Worm (Caenorhabditis elegans) whole organism, L1 larva: ENCODE measurements around the gene B0252.8.

Experiments
- C04F5.9 ChIP-seq: sonication (generic microtip); optimal IDR thresholded peaks from 2 replicates; lab custom pipeline; 2016; ENCODE audit warnings: missing genetic modification characterization, missing compliant biosample characterization
- C16A3.4 ChIP-seq: fragments of 150-350 bp; optimal IDR thresholded peaks from 2 replicates; lab custom pipeline; 2014; ENCODE audit warnings: missing biosample characterization, missing genetic modification characterization
- F16B12.6 ChIP-seq: fragments of 150-350 bp; optimal IDR thresholded peaks from 2 replicates; lab custom pipeline; 2014; ENCODE audit warnings: missing biosample characterization, missing genetic modification characterization
- alr-1 ChIP-seq: fragments of 200-800 bp; sonication (Bioruptor generic); optimal IDR thresholded peaks from 2 replicates; lab custom pipeline; 2018; ENCODE audit warnings: borderline replicate concordance, mild to moderate bottlenecking, missing genetic modification characterization, missing compliant biosample characterization
- ama-1 ChIP-seq: fragments of 150-350 bp; optimal IDR thresholded peaks from 2 replicates; lab custom pipeline; 2014
- blmp-1 ChIP-seq: fragments of 150-350 bp; optimal IDR thresholded peaks from 2 replicates; lab custom pipeline; 2014; ENCODE audit warnings: missing biosample characterization, missing genetic modification characterization
- ceh-8 ChIP-seq: fragments of 200-800 bp; sonication (Bioruptor generic); optimal IDR thresholded peaks from 2 replicates; lab custom pipeline; 2018; ENCODE audit warnings: mild to moderate bottlenecking, missing genetic modification characterization, moderate library complexity, missing compliant biosample characterization
- ceh-82 ChIP-seq, 3 experiments: fragments of 150-350 bp in 1 of 3; sonication (generic microtip) in 2 of 3; optimal IDR thresholded peaks; 2 replicates each; lab custom pipeline; 2014 to 2017; ENCODE audit warnings: missing biosample characterization in 3 of 3, missing genetic modification characterization in 3 of 3
- ceh-88 ChIP-seq: fragments of 200-800 bp; sonication (Bioruptor generic); IDR thresholded peaks from 2 replicates; pipeline ENCODE4 v1.3.6; 2022; ENCODE audit warnings: missing genetic modification characterization, missing compliant biosample characterization
- ceh-90 ChIP-seq: sonication (generic microtip); optimal IDR thresholded peaks from 2 replicates; lab custom pipeline; 2016; ENCODE audit warnings: missing genetic modification characterization, missing compliant biosample characterization
- ces-1 ChIP-seq: fragments of 150-350 bp; optimal IDR thresholded peaks from 2 replicates; lab custom pipeline; 2014; ENCODE audit warnings: missing biosample characterization, missing genetic modification reagents, missing genetic modification characterization
- dpl-1 ChIP-seq, 3 experiments: fragments of 150-350 bp in 2 of 3; sonication (generic microtip) in 1 of 3; optimal IDR thresholded peaks; 2 replicates each; lab custom pipeline; 2014 to 2017; ENCODE audit warnings: missing biosample characterization in 3 of 3, missing genetic modification characterization in 3 of 3, missing genetic modification reagents in 3 of 3
- efl-1 ChIP-seq, 4 experiments: fragments of 150-350 bp; optimal IDR thresholded peaks in 3 of 4; peaks in 1 of 4; 1 replicate in 1 of 4; 2 replicates in 3 of 4; lab custom pipeline; 2014; ENCODE audit warnings: missing biosample characterization in 2 of 4, missing genetic modification characterization in 2 of 4, missing genetic modification reagents in 2 of 4
- efl-3 ChIP-seq: fragments of 200-800 bp; sonication (Bioruptor generic); optimal IDR thresholded peaks from 2 replicates; lab custom pipeline; 2018; ENCODE audit warnings: mild to moderate bottlenecking, missing genetic modification characterization, missing compliant biosample characterization
- egl-13 ChIP-seq: sonication (generic microtip); optimal IDR thresholded peaks from 2 replicates; lab custom pipeline; 2016; ENCODE audit warnings: missing genotype, missing genetic modification reagents, missing genetic modification characterization, missing compliant biosample characterization
- elt-2 ChIP-seq: sonication (generic microtip); optimal IDR thresholded peaks from 2 replicates; lab custom pipeline; 2016; ENCODE audit warnings: missing genetic modification characterization, mild to moderate bottlenecking, inconsistent platforms, missing compliant biosample characterization, missing genetic modification reagents
- fkh-10 ChIP-seq: sonication (generic microtip); optimal IDR thresholded peaks from 2 replicates; lab custom pipeline; 2017; ENCODE audit warnings: missing biosample characterization, missing genetic modification reagents, missing genetic modification characterization
- fkh-8 ChIP-seq: sonication (generic microtip); optimal IDR thresholded peaks from 2 replicates; lab custom pipeline; 2016; ENCODE audit warnings: mild to moderate bottlenecking, missing genetic modification characterization, missing compliant biosample characterization
- grh-1 ChIP-seq: fragments of 200-800 bp; sonication (Bioruptor generic); IDR thresholded peaks from 2 replicates; pipeline ENCODE4 v1.3.6; 2022; ENCODE audit warnings: missing genetic modification reagents, missing genetic modification characterization, missing compliant biosample characterization
- hpl-2 ChIP-seq: fragments of 150-350 bp; optimal IDR thresholded peaks from 2 replicates; lab custom pipeline; 2014; ENCODE audit warnings: missing biosample characterization, missing genetic modification reagents, missing genetic modification characterization
- irx-1 ChIP-seq: sonication (generic microtip); optimal IDR thresholded peaks from 2 replicates; lab custom pipeline; 2016; ENCODE audit warnings: missing genetic modification characterization, missing compliant biosample characterization
- isw-1 ChIP-seq: fragments of 200-800 bp; sonication (Bioruptor generic); IDR thresholded peaks from 2 replicates; pipeline ENCODE4 v1.3.6; 2022; ENCODE audit warnings: missing genetic modification characterization, missing compliant biosample characterization
- lin-13 ChIP-seq: fragments of 150-350 bp; optimal IDR thresholded peaks from 2 replicates; lab custom pipeline; 2014; ENCODE audit warnings: missing biosample characterization, missing genetic modification reagents, missing genetic modification characterization
- lin-35 ChIP-seq, 2 experiments: fragments of 150-350 bp; optimal IDR thresholded peaks; 2 replicates each; lab custom pipeline; 2014; ENCODE audit warnings: missing biosample characterization in 2 of 2, missing genetic modification characterization in 2 of 2, missing genetic modification reagents in 2 of 2
- lir-3 ChIP-seq: sonication (generic microtip); optimal IDR thresholded peaks from 2 replicates; lab custom pipeline; 2016; ENCODE audit warnings: mild to moderate bottlenecking, missing genetic modification characterization, moderate library complexity, missing compliant biosample characterization; ENCODE audit not compliant: poor library complexity
- mdl-1 ChIP-seq, 2 experiments: fragments of 150-350 bp; optimal IDR thresholded peaks; 2 replicates each; lab custom pipeline; 2014 to 2017; ENCODE audit warnings: missing biosample characterization in 2 of 2, missing genetic modification characterization in 2 of 2, inconsistent platforms in 1 of 2
- mep-1 ChIP-seq: fragments of 150-350 bp; optimal IDR thresholded peaks from 2 replicates; lab custom pipeline; 2014; ENCODE audit warnings: missing biosample characterization, missing genetic modification characterization
- nhr-11 ChIP-seq: fragments of 150-350 bp; optimal IDR thresholded peaks from 2 replicates; lab custom pipeline; 2014; ENCODE audit warnings: missing biosample characterization, missing genetic modification characterization
- nhr-12 ChIP-seq: sonication (generic microtip); optimal IDR thresholded peaks from 2 replicates; lab custom pipeline; 2017; ENCODE audit warnings: missing biosample characterization, missing genetic modification characterization
- nhr-19 ChIP-seq: fragments of 200-800 bp; sonication (Bioruptor generic); conservative IDR thresholded peaks from 2 replicates; pipeline ENCODE4 v1.3.6; 2022; ENCODE audit warnings: missing genetic modification characterization, missing compliant biosample characterization
- nhr-20 ChIP-seq: sonication (generic microtip); optimal IDR thresholded peaks from 2 replicates; lab custom pipeline; 2016; ENCODE audit warnings: mild to moderate bottlenecking, missing genetic modification characterization, missing compliant biosample characterization
- nhr-237 ChIP-seq: fragments of 150-350 bp; optimal IDR thresholded peaks from 2 replicates; lab custom pipeline; 2014; ENCODE audit warnings: missing biosample characterization, missing genetic modification characterization
- nhr-28 ChIP-seq: fragments of 150-350 bp; optimal IDR thresholded peaks from 2 replicates; lab custom pipeline; 2014; ENCODE audit warnings: missing biosample characterization, missing genetic modification characterization
- nhr-71 ChIP-seq: sonication (generic microtip); optimal IDR thresholded peaks from 2 replicates; lab custom pipeline; 2016; ENCODE audit warnings: mild to moderate bottlenecking, missing genetic modification characterization, moderate library complexity, missing compliant biosample characterization
- nhr-76 ChIP-seq: sonication (generic microtip); optimal IDR thresholded peaks from 2 replicates; lab custom pipeline; 2017; ENCODE audit warnings: missing biosample characterization, missing genetic modification characterization
- nhr-84 ChIP-seq: sonication (generic microtip); optimal IDR thresholded peaks from 2 replicates; lab custom pipeline; 2017; ENCODE audit warnings: missing biosample characterization, missing genetic modification characterization
- nhr-85 ChIP-seq: sonication (generic microtip); peaks from one replicate; lab custom pipeline; 2016; ENCODE audit warnings: missing genetic modification characterization, inconsistent platforms, missing compliant biosample characterization
- pag-3 ChIP-seq: sonication (generic microtip); optimal IDR thresholded peaks from 2 replicates; lab custom pipeline; 2017; ENCODE audit warnings: missing genetic modification characterization, mild to moderate bottlenecking, missing compliant biosample characterization, antibody characterized with exemption, borderline replicate concordance; ENCODE audit not compliant: insufficient read depth
- pax-3 ChIP-seq: fragments of 200-800 bp; sonication (Bioruptor generic); optimal IDR thresholded peaks from 2 replicates; lab custom pipeline; 2018; ENCODE audit warnings: mild to moderate bottlenecking, missing genetic modification characterization, moderate library complexity, missing compliant biosample characterization
- rnt-1 ChIP-seq: sonication (generic microtip); optimal IDR thresholded peaks from 2 replicates; lab custom pipeline; 2016; ENCODE audit warnings: mild to moderate bottlenecking, missing genetic modification characterization, moderate library complexity, missing compliant biosample characterization
- skn-1 ChIP-seq: fragments of 150-350 bp; optimal IDR thresholded peaks from 2 replicates; lab custom pipeline; 2014; ENCODE audit warnings: missing biosample characterization, missing genetic modification characterization
- swsn-7 ChIP-seq: sonication (generic microtip); optimal IDR thresholded peaks from 2 replicates; lab custom pipeline; 2016; ENCODE audit warnings: missing genetic modification characterization, missing compliant biosample characterization
- tbx-2 ChIP-seq: sonication (generic microtip); optimal IDR thresholded peaks from 2 replicates; lab custom pipeline; 2016; ENCODE audit warnings: missing genetic modification characterization, missing compliant biosample characterization
- unc-130 ChIP-seq: fragments of 150-350 bp; optimal IDR thresholded peaks from 2 replicates; lab custom pipeline; 2017; ENCODE audit warnings: missing biosample characterization, missing genetic modification characterization, inconsistent platforms
- unc-30 ChIP-seq: sonication (generic microtip); optimal IDR thresholded peaks from 2 replicates; lab custom pipeline; 2017; ENCODE audit warnings: missing biosample characterization, missing genetic modification characterization
- unc-86 ChIP-seq: sonication (generic microtip); optimal IDR thresholded peaks from 2 replicates; lab custom pipeline; 2016; ENCODE audit warnings: missing genetic modification characterization, missing compliant biosample characterization
- unc-98 ChIP-seq: fragments of 200-800 bp; sonication (Bioruptor generic); IDR thresholded peaks from 2 replicates; pipeline ENCODE4 v1.3.6; 2022; ENCODE audit warnings: missing genetic modification characterization, missing compliant biosample characterization
- zip-4 ChIP-seq: fragments of 200-800 bp; sonication (Bioruptor generic); optimal IDR thresholded peaks from 2 replicates; lab custom pipeline; 2018; ENCODE audit warnings: mild to moderate bottlenecking, missing genetic modification characterization, moderate library complexity, missing compliant biosample characterization
- ztf-4 ChIP-seq: fragments of 150-350 bp; optimal IDR thresholded peaks from 2 replicates; lab custom pipeline; 2014; ENCODE audit warnings: missing biosample characterization, missing genetic modification characterization

The B0252.8 gene

DNA sequence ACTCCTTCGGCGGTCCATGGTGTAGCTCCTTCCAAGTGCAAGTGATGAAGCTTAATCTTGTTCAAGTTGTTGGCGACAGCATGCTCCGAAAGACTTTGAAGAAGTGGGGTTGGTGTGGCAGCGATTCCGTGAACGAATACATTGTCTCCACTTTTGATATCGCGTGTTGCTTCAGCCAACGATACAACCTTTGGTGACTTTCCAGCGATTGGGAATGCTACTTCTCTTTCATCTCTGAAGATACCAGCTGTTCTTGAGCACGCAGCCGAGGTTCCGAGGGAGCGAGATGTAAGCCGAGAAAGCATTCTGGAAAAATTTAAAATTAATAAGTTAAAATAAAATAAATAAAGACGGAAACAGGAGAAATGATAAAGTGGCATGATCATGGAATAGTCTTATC is 25.9 kb upstream of the B0252.8 start, which contains the start of gene acer-1:
TSS of gene acer-1 (minus strand) at position 306 of the 400 bp plus-strand sequence.
- no peak for TF ChIP-seq egl-13 (tag; lab: Kevin White, UChicago)
- peak; percentile 28 for TF ChIP-seq rnt-1 (tag; lab: Kevin White, UChicago)
- TF ChIP-seq F16B12.6 (tag; lab: Kevin White, UChicago) = no peak
- TF ChIP-seq ztf-4 (tag; lab: Kevin White, UChicago) = peak; percentile 46
- TF ChIP-seq efl-3 (GFP tag; lab: Kevin White, UChicago) = no peak
- TF ChIP-seq ceh-82 (tag; optimal IDR thresholded peaks at IDR 0.05; lab: Kevin White, UChicago) = no peak
- TF ChIP-seq nhr-28 (tag; lab: Kevin White, UChicago) = no peak
- peak; percentile 31 for TF ChIP-seq ama-1
- peak; percentile 33 for TF ChIP-seq nhr-71 (tag; lab: Kevin White, UChicago)
- 0 out of 2 replicates have a peak, but pooled peaks have one; percentile 42 for TF ChIP-seq ceh-88 (GFP tag; lab: Robert Waterston, UW)
- TF ChIP-seq nhr-12 (tag; lab: Kevin White, UChicago) = no peak
- TF ChIP-seq tbx-2 (tag; lab: Kevin White, UChicago) = no peak
- TF ChIP-seq nhr-19 = peak; percentile 12; the same call in 1 of the 2 replicates
- no peak for TF ChIP-seq pag-3
- TF ChIP-seq nhr-237 (tag; lab: Kevin White, UChicago) = no peak
- TF ChIP-seq unc-98 = no peak
- no peak for TF ChIP-seq blmp-1 (tag; lab: Kevin White, UChicago)
- no peak for TF ChIP-seq lin-35 (GFP tag; optimal IDR thresholded peaks at IDR 0.05; lab: Kevin White, UChicago)
- peak; percentile 75 for TF ChIP-seq nhr-85 (tag; lab: Kevin White, UChicago)
- TF ChIP-seq fkh-8 = no peak
- no peak for TF ChIP-seq nhr-20 (tag; lab: Kevin White, UChicago)
- no peak for TF ChIP-seq pax-3
- no peak for TF ChIP-seq lin-13 (GFP tag; lab: Kevin White, UChicago)
- TF ChIP-seq irx-1 = no peak
- TF ChIP-seq nhr-76 = no peak
- no peak for TF ChIP-seq efl-1 (optimal IDR thresholded peaks at IDR 0.05; lab: Kevin White, UChicago)
- TF ChIP-seq efl-1 (GFP tag; optimal IDR thresholded peaks at IDR 0.05 in 1 of 2; lab: Kevin White, UChicago) = peak in 1 of 2 experiments; percentile 59
- no peak for TF ChIP-seq dpl-1 (GFP tag; optimal IDR thresholded peaks at IDR 0.05; lab: Kevin White, UChicago)
- no peak for TF ChIP-seq unc-130 (tag; lab: Kevin White, UChicago)
- no peak for TF ChIP-seq grh-1 (GFP tag; lab: Robert Waterston, UW)
- no peak for TF ChIP-seq hpl-2 (GFP tag; lab: Kevin White, UChicago)
- TF ChIP-seq isw-1 = no peak

DNA sequence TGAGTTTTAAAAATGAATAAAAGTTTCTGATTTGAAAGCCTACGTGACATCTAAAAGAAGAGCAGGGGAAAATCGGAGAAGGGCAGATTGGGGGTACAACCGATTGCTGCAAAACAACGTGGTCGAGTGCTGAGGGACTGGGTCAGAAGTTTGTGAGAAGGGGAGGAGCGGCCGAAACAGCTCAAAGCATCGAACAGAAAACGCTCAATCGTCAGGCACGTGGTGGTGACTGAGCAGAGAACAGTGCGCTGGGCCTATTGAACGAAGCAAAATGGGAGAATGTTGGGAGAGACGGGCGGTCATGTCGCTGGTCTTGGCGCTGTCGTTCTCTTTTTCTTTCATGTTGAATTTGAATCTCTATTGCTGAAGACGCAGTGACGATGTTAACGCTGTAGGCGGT is 24.8 kb upstream of the B0252.8 start:
- TF ChIP-seq zip-4 (GFP tag; lab: Kevin White, UChicago) (no peak), nhr-19 (peak; percentile 96), hpl-2 (GFP tag; lab: Kevin White, UChicago) (no peak), swsn-7 (tag; lab: Kevin White, UChicago) (peak; percentile 60), ces-1 (GFP tag; lab: Kevin White, UChicago) (no peak), unc-30 (tag; lab: Kevin White, UChicago) (no peak), skn-1 (peak; percentile 43), C16A3.4 (peak; percentile 70), efl-1 (optimal IDR thresholded peaks at IDR 0.05; lab: Kevin White, UChicago) (peak; percentile 14 to 22), efl-1 (GFP tag; optimal IDR thresholded peaks at IDR 0.05 in 1 of 2; lab: Kevin White, UChicago) (peak in 1 of 2 experiments; percentile 94), lir-3 (tag; lab: Kevin White, UChicago) (peak; percentile 29), ceh-8 (GFP tag; lab: Kevin White, UChicago) (no peak), pag-3 (no peak), elt-2 (tag; lab: Kevin White, UChicago) (no peak), ceh-88 (GFP tag; lab: Robert Waterston, UW) (no peak), irx-1 (peak; percentile 5), nhr-84 (tag; lab: Kevin White, UChicago) (no peak), unc-86 (tag; lab: Kevin White, UChicago) (no peak), lin-13 (GFP tag; lab: Kevin White, UChicago) (peak; percentile 31), mdl-1 (tag; optimal IDR thresholded peaks at IDR 0.05; lab: Kevin White, UChicago) (peak in 1 of 2 experiments; percentile 95), nhr-11 (no peak), rnt-1 (tag; lab: Kevin White, UChicago) (peak; percentile 40), fkh-10 (GFP tag; lab: Kevin White, UChicago) (no peak), efl-3 (GFP tag; lab: Kevin White, UChicago) (no peak), egl-13 (tag; lab: Kevin White, UChicago) (no peak), C04F5.9 (tag; lab: Kevin White, UChicago) (no peak), lin-35 (GFP tag; optimal IDR thresholded peaks at IDR 0.05; lab: Kevin White, UChicago) (peak; percentile 33 to 77), ceh-90 (tag; lab: Kevin White, UChicago) (no peak), fkh-8 (peak; percentile 8), unc-98 (no peak), blmp-1 (tag; lab: Kevin White, UChicago) (no peak), alr-1 (tag; lab: Kevin White, UChicago) (no peak), mep-1 (tag; lab: Kevin White, UChicago) (no peak)
